Worm (Caenorhabditis elegans): ENCODE results near the gene mam-3.

mam-3 gene

DNA sequence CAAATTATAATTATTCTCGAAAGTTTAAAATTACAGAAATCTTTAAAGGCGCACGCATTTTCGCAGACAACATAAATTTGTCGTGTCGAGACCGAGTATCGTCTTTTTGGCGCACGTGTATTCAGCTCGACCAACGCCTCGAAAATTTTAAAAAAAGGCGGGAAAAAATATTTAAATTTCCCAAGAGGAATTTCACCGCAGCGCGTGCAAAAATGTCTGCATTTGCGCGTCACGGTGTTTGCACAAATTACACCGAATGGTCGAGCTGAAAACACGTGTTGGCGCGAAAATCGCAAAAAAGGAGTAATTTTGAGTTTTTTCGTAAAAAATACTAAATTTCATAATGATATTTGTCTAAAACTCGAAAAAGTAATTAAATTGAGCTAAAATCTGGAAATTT is 5.6 kb upstream of the mam-3 start:
- no peak for TF ChIP-seq akir-1 (GFP tag; optimal IDR thresholded peaks at IDR 0.05)
- TF ChIP-seq lin-26 (GFP tag; IDR thresholded peaks at IDR 0.05): no peak
- no peak for TF ChIP-seq F49E8.2 (tag; optimal IDR thresholded peaks at IDR 0.05; ENCODE audit: insufficient read depth)
- TF ChIP-seq mxl-1 (tag; optimal IDR thresholded peaks at IDR 0.05): no peak
- no peak for TF ChIP-seq K11D2.4 (GFP tag; IDR thresholded peaks at IDR 0.05)
- no peak for TF ChIP-seq nhr-120 (GFP tag; IDR thresholded peaks at IDR 0.05)
- no peak for TF ChIP-seq F57C9.4 (tag; optimal IDR thresholded peaks at IDR 0.05)
- TF ChIP-seq attf-6 (GFP tag; IDR thresholded peaks at IDR 0.05): peak; percentile 33; the same call in 1 of the 2 replicates
- TF ChIP-seq tbx-9 (tag; optimal IDR thresholded peaks at IDR 0.05; ENCODE audit: borderline replicate concordance): no peak
- no peak for TF ChIP-seq sptf-2 (GFP tag; optimal IDR thresholded peaks at IDR 0.05)
- TF ChIP-seq unc-130 (GFP tag; optimal IDR thresholded peaks at IDR 0.05): no peak
- no peak for TF ChIP-seq B0035.1 (tag; optimal IDR thresholded peaks at IDR 0.05)
- TF ChIP-seq egl-18 (GFP tag; IDR thresholded peaks at IDR 0.05): no peak
- TF ChIP-seq somi-1 (GFP tag; optimal IDR thresholded peaks at IDR 0.05): no peak
- no peak for TF ChIP-seq hlh-12 (tag; optimal IDR thresholded peaks at IDR 0.05)
- TF ChIP-seq cebp-1 (GFP tag; IDR thresholded peaks at IDR 0.05): no peak
- no peak for TF ChIP-seq cebp-1 (tag; optimal IDR thresholded peaks at IDR 0.05)
- no peak for TF ChIP-seq ztf-25 (GFP tag; IDR thresholded peaks at IDR 0.05)
- no peak for TF ChIP-seq C17E4.6 (GFP tag; IDR thresholded peaks at IDR 0.05)
- no peak for TF ChIP-seq sea-2 (GFP tag; IDR thresholded peaks at IDR 0.05)
- no peak for TF ChIP-seq K12H6.12 (tag; optimal IDR thresholded peaks at IDR 0.05)
- TF ChIP-seq ceh-91 (GFP tag; IDR thresholded peaks at IDR 0.05): peak; percentile 32; the same call in 1 of the 2 replicates
- TF ChIP-seq ama-1 (optimal IDR thresholded peaks at IDR 0.05): no peak
- no peak for TF ChIP-seq ama-1 (GFP tag; optimal IDR thresholded peaks at IDR 0.05)
- peak; percentile 30 for TF ChIP-seq dpl-1 (GFP tag; optimal IDR thresholded peaks at IDR 0.05)
- no peak for TF ChIP-seq zim-3 (tag; optimal IDR thresholded peaks at IDR 0.05)
- peak; percentile 59 for TF ChIP-seq lsl-1 (GFP tag; optimal IDR thresholded peaks at IDR 0.05)
- TF ChIP-seq D2030.7 (GFP tag; IDR thresholded peaks at IDR 0.05): no peak
- TF ChIP-seq nhr-27 (tag; optimal IDR thresholded peaks at IDR 0.05): no peak
- TF ChIP-seq ZK185.1 (tag; optimal IDR thresholded peaks at IDR 0.05; ENCODE audit: poor library complexity, severe bottlenecking): no peak
- no peak for TF ChIP-seq snpc-1.3 (tag; optimal IDR thresholded peaks at IDR 0.05; ENCODE audit: insufficient read depth)
- no peak for TF ChIP-seq hlh-26 (GFP tag; conservative IDR thresholded peaks at IDR 0.05)
- TF ChIP-seq ztf-18 (tag; optimal IDR thresholded peaks at IDR 0.05): no peak
- no peak for TF ChIP-seq mel-28 (tag; optimal IDR thresholded peaks at IDR 0.05; ENCODE audit: borderline replicate concordance)
- TF ChIP-seq F10E7.11 (tag; optimal IDR thresholded peaks at IDR 0.05): no peak
- TF ChIP-seq hmg-1.2 (GFP tag; IDR thresholded peaks at IDR 0.05): no peak
- no peak for TF ChIP-seq gei-17 (GFP tag; optimal IDR thresholded peaks at IDR 0.05)
- TF ChIP-seq ztf-26 (tag; optimal IDR thresholded peaks at IDR 0.05): no peak
- TF ChIP-seq pbrm-1 (GFP tag; IDR thresholded peaks at IDR 0.05): no peak
- TF ChIP-seq nhr-179 (tag; optimal IDR thresholded peaks at IDR 0.05): no peak
- TF ChIP-seq Y53G8AR.9 (GFP tag; conservative IDR thresholded peaks at IDR 0.05): no peak
- TF ChIP-seq ccch-3 (GFP tag; optimal IDR thresholded peaks at IDR 0.05): no peak
- TF ChIP-seq nfya-1 (tag; optimal IDR thresholded peaks at IDR 0.05; ENCODE audit: borderline replicate concordance, insufficient read depth): no peak
- TF ChIP-seq F39B2.1 (GFP tag; IDR thresholded peaks at IDR 0.05): no peak
- no peak for TF ChIP-seq snpc-4 (GFP tag; optimal IDR thresholded peaks at IDR 0.05)
- TF ChIP-seq snpc-4 (tag; optimal IDR thresholded peaks at IDR 0.05): peak in 1 of 4 experiments; percentile 22
- TF ChIP-seq ceh-27 (GFP tag; optimal IDR thresholded peaks at IDR 0.05): no peak
- TF ChIP-seq tbp1 (GFP tag; optimal IDR thresholded peaks at IDR 0.05): no peak
- no peak for TF ChIP-seq ztf-22 (GFP tag; optimal IDR thresholded peaks at IDR 0.05)
- TF ChIP-seq xnd-1 (tag; optimal IDR thresholded peaks at IDR 0.05): peak; percentile 67

Data from whole organism, young adult.